Fruit fly (Drosophila melanogaster) whole organism: ENCODE measurements around the gene if.

Experiments used
- CG8478 ChIP-seq: fragments of >200 bp; optimal IDR thresholded peaks from 2 replicates; lab custom pipeline; 2018; ENCODE audit warnings: inconsistent platforms
- Dll ChIP-seq: fragments of >200 bp; optimal IDR thresholded peaks from 2 replicates; lab custom pipeline; 2017
- EcR ChIP-seq, 2 experiments: fragments of >200 bp; optimal IDR thresholded peaks; 2 replicates each; lab custom pipeline; 2017; ENCODE audit warnings: missing biosample characterization in 2 of 2, missing genetic modification characterization in 2 of 2, missing genetic modification reagents in 2 of 2
- pan ChIP-seq: fragments of >200 bp; optimal IDR thresholded peaks from 2 replicates; lab custom pipeline; 2017
- psq ChIP-seq: fragments of >200 bp; optimal IDR thresholded peaks from 2 replicates; lab custom pipeline; 2017
- usp ChIP-seq: fragments of >200 bp; optimal IDR thresholded peaks from 2 replicates; lab custom pipeline; 2017; ENCODE audit warnings: missing biosample characterization, missing genetic modification characterization, mixed read lengths

Gene if

DNA sequence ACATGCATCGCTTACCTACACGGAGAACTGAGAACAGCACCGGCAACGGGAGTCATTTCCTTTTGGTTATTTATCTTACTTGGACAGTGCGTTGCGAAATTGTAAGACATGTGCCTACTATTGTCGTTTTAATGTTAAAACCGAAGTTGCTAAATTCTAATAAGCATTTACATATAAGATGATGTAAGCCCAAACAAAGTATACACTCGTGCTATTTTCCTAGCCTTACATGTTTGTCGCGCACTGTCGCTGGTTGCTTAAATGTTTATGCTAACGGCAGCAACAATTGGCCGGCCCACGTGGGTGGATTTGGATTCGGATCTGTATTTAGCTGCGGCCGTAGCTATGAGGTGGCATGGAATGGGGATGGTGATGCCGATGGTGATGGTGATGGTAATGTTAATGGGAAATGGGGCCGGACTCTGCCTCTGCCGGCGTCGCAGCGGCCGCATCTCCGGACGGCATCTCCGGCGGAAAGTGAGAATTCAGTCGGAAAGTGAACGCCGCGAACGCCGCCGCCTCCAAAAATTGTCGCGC is 28.0 kb upstream of the if start, which contains the start of gene CG4829:
TSS of gene CG4829 (plus strand) at position 487 of the 537 bp plus-strand sequence.
- TF ChIP-seq usp (GFP tag; lab: Kevin White, UChicago) (no peak), pan (lab: Kevin White, UChicago) (no peak), psq (lab: Kevin White, UChicago) (no peak), EcR (GFP tag; optimal IDR thresholded peaks at IDR 0.05; lab: Kevin White, UChicago) (no peak), Dll (lab: Kevin White, UChicago) (no peak), CG8478 (lab: Kevin White, UChicago) (no peak)

DNA sequence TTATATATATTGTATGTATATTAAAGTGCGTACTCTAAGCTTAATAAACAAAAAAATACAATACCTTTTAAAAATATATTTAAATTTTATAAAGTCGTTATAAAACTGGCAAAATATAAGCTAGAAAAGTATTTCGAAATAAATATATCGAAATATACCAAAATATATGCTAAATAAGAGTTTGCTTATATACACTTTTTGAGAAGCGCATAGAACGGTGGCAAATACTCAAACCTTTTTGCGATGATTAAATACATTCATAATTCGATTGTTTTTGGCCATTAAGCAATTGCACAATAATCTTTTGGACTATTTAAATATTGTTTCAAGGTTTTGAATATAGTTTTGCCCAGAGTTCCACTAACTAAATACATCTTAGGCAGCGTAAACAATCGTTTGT is 25.9 kb upstream of the if start:
- TF ChIP-seq psq (lab: Kevin White, UChicago) (no peak), CG8478 (lab: Kevin White, UChicago) (no peak), EcR (GFP tag; optimal IDR thresholded peaks at IDR 0.05; lab: Kevin White, UChicago) (no peak), Dll (lab: Kevin White, UChicago) (no peak), usp (GFP tag; lab: Kevin White, UChicago) (no peak), pan (lab: Kevin White, UChicago) (no peak)

DNA sequence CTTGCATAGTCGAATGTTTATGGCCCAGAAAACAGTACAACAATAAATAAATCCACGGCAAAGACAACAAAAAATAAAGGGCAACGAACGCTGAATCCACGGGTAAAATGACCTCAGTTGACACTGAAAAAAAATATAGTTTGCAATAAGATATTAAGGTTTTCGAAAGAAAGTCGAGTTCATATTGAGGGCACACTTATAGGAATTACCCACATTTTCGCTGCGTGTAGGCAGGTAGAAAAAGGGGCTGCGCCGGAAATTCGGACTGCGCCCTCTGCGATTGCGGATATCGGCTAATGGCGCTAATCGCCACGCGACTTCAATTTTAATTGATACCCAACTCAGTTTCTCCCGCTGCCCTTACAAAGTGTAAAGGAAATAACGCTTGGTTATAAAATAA is 25.4 kb upstream of the if start:
- no peak for TF ChIP-seq psq (lab: Kevin White, UChicago)
- TF ChIP-seq pan (lab: Kevin White, UChicago): no peak
- TF ChIP-seq EcR (GFP tag; optimal IDR thresholded peaks at IDR 0.05; lab: Kevin White, UChicago): no peak
- TF ChIP-seq usp (GFP tag; lab: Kevin White, UChicago): no peak
- no peak for TF ChIP-seq Dll (lab: Kevin White, UChicago)
- TF ChIP-seq CG8478 (lab: Kevin White, UChicago): no peak

DNA sequence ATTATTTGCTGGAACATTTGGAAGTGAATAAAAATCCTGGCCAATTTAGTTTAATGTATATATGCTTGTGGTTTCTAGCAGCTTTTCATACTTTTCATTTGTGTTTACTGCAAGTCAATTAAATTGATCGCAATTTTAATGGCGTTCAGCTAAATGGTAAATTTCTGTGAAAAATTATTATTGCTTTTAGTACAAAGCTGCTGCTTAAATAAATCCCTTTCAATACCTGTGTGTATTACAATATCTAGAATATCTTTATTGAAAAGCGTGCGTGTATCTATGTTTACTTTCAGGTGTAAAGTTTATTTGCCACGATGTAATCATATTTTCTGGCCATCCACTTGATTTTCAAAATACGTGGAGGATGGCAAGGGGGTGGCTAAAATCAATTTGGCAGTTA is 22.5 kb upstream of the if start, which contains the start of gene ppk28:
TSS of gene ppk28 (plus strand) at position 301 of the 400 bp plus-strand sequence.
- no peak for TF ChIP-seq CG8478 (lab: Kevin White, UChicago)
- TF ChIP-seq psq (lab: Kevin White, UChicago): no peak
- no peak for TF ChIP-seq pan (lab: Kevin White, UChicago)
- no peak for TF ChIP-seq EcR (GFP tag; optimal IDR thresholded peaks at IDR 0.05; lab: Kevin White, UChicago)
- TF ChIP-seq Dll (lab: Kevin White, UChicago): no peak
- TF ChIP-seq usp (GFP tag; lab: Kevin White, UChicago): no peak

DNA sequence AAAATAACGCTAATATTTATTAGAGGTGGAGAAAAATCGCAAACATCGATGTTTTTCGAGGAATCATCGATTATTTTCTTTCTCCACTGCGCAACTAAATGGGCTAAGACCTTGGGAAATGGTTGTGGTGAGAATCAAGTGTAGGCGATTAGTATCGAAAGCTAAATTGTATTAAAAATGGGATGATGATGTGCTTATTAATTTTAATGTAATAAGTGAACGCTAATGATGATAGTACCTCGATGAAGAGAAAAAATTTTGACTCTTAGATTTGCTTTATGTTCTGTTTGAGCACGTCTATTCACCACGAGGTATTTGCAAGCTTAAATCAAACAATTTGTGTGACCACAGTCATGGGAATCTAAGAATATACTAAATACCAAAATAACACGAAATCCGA is 20.1 kb upstream of the if start, which contains the start of the genes Rai1 and CG13005:
TSS of gene Rai1 (minus strand) at position 46 of the 400 bp plus-strand sequence.
TSS of gene CG13005 (plus strand) at position 352 of the 400 bp plus-strand sequence.
- TF ChIP-seq pan (lab: Kevin White, UChicago) (no peak), psq (lab: Kevin White, UChicago) (no peak), Dll (lab: Kevin White, UChicago) (no peak), usp (GFP tag; lab: Kevin White, UChicago) (no peak), CG8478 (lab: Kevin White, UChicago) (no peak), EcR (GFP tag; optimal IDR thresholded peaks at IDR 0.05; lab: Kevin White, UChicago) (no peak)

DNA sequence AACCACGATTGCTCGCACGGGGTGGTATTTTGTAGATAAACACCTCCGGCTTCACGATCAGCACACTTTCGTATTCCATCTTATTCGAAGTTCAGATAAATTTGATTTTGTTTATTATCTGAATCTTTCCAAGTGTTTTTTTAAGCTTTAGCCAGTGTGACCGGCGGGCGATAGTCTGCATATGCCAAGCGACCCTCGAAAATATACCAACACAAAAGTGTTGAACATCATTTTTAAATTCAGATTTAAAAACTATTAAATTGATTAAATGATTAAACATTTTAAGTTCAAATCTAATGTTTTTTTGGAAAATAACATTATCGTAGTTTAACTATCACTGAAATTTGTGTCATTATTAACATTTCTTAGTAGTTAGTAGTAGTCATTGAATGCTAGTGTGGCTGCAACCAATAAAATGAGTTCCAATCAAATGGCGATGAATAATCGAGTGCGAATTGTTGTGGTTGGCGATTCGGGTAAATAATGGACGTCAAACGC is 17.3 kb upstream of the if start, which contains the start of the genes CG9132 and CG4789:
TSS of gene CG9132 (minus strand) at position 181 of the 498 bp plus-strand sequence.
TSS of gene CG4789 (plus strand) at position 401 of the 498 bp plus-strand sequence.
- no peak for TF ChIP-seq EcR (GFP tag; optimal IDR thresholded peaks at IDR 0.05; lab: Kevin White, UChicago)
- no peak for TF ChIP-seq CG8478 (lab: Kevin White, UChicago)
- TF ChIP-seq Dll (lab: Kevin White, UChicago): no peak

DNA sequence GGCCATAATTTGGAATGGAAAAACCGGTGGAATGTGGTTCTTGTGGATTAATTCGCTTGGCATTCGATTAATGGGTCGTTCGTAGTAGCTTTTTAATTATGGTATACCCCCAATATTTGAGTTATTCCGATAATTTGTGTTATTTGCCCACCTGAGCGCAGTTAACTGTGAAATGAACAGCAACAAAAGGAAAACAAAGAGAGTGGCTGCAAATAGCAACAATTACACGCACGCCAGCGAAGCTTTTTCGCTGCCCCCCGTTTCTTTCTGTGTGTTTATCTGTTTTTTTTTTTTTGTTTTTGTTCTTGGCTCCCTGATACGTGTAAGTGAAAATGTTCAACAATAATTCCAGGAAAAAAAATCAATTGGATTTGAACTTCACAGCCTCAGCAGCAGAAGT is 16.7 kb upstream of the if start:
- TF ChIP-seq Dll (lab: Kevin White, UChicago): no peak
- TF ChIP-seq psq (lab: Kevin White, UChicago): no peak
- no peak for TF ChIP-seq usp (GFP tag; lab: Kevin White, UChicago)
- no peak for TF ChIP-seq CG8478 (lab: Kevin White, UChicago)
- TF ChIP-seq pan (lab: Kevin White, UChicago): no peak
- TF ChIP-seq EcR (GFP tag; optimal IDR thresholded peaks at IDR 0.05; lab: Kevin White, UChicago): no peak

DNA sequence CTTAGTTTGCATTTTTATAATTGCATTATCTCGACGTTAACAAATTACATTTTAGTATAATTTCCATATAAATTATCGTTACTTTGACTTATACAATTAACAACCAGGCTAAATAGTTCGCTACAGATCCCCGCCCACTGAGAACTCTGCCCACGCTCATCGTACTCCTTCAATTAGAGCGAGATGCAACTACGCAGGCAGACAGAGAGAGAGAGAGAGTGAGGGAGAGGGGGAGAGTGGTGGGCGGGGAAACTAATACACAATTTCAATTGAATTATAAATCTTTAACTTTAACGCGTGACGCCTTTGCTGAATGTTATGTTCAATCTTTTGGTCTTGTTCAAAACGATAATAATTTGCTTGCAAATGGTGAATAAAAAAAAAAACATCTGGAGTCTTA is 14.9 kb upstream of the if start:
- no peak for TF ChIP-seq EcR (GFP tag; optimal IDR thresholded peaks at IDR 0.05; lab: Kevin White, UChicago)
- no peak for TF ChIP-seq Dll (lab: Kevin White, UChicago)
- no peak for TF ChIP-seq pan (lab: Kevin White, UChicago)

DNA sequence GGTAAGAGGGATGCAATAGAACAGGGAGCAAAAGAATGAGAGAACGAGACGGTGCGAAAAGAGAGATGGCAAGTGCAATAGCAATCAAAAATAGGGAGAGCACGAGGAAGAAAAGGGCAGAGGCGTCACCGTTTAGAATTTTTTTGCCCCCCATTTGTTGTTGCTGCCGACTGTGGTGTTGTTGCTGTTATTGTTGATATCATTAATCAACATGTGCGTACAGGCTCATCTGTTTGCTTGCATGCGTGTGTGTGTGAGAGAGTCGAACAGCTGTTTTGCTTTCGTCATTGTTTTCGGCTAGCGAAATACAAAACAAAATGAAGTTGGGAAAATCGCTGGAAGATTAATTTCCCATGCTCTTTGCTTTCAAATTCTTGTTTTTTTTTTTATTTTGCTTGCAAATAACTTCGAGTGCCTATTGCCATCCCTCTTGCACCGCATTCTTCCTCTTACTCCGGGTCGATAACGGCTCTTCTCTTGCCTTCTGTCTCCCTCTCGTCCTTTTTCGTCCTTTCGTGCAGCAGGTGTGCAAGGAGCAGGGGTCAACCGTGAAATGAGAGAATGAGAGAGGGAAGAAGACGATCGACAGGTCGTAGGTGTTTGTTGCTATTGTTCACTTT is 10.0 kb upstream of the if start:
- no peak for TF ChIP-seq EcR (GFP tag; optimal IDR thresholded peaks at IDR 0.05; lab: Kevin White, UChicago)
- no peak for TF ChIP-seq CG8478 (lab: Kevin White, UChicago)
- TF ChIP-seq pan (lab: Kevin White, UChicago): no peak
- no peak for TF ChIP-seq usp (GFP tag; lab: Kevin White, UChicago)
- TF ChIP-seq Dll (lab: Kevin White, UChicago): no peak
- TF ChIP-seq psq (lab: Kevin White, UChicago): no peak

DNA sequence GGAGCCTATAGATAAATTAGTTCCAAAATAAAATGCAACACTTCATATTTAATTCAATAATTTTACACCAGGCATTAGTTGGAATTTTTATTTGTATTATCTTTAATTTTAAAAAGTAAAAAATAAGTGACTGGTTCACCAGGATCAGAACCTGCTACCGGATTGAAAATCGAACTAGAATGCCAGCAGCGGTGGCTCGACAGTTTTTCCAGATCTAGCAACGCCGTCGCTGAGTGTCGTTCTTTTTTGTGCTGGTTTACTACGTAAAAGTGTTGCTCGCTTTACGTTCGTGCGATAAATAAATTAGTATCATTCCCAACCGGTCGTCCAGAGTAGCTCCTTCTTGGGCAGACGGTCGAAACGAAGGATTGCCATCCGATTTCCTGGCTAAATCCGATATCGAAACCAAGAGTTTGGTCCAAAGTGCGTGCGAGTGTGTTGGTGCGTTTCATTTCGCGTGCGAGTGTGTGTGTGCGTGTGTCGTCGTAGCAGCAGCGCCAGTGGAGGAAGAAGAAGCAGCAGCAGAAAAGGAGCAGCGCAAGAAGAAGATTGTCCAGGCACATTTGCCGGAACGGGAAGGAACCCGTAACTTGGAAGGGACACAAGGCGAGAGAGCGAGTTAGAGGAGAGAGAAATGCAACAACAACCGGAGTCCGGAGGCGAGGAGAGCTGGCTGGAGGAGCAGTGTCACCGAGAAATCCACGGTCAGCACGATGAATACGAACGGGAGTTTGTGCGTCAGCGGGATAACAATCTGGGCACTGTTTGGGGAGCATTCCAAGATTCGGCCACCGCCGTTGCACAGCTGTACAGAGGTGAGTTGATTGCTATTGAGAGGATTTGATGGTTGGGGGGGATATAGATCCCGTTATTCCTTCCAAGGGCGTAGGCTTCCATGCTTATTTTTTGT is 8.9 kb upstream of the if start, which contains the start of gene CG4768:
TSS of gene CG4768 (plus strand) at position 200 of the 910 bp plus-strand sequence.
- TF ChIP-seq psq (lab: Kevin White, UChicago) (no peak), usp (GFP tag; lab: Kevin White, UChicago) (no peak), CG8478 (lab: Kevin White, UChicago) (no peak), EcR (GFP tag; optimal IDR thresholded peaks at IDR 0.05; lab: Kevin White, UChicago) (no peak), Dll (lab: Kevin White, UChicago) (no peak), pan (lab: Kevin White, UChicago) (no peak)
